Worm (Caenorhabditis elegans) whole organism, L4/young adult: ENCODE measurements around the gene mdt-1.2.

ENCODE experiments used
- dao-5 ChIP-seq: sonication (generic microtip); optimal IDR thresholded peaks from 2 replicates; lab custom pipeline; 2016; ENCODE audit warnings: missing genotype, missing genetic modification characterization, moderate library complexity, missing compliant biosample characterization
- him-1 ChIP-seq: sonication (generic microtip); optimal IDR thresholded peaks from 2 replicates; lab custom pipeline; 2016; ENCODE audit warnings: missing genotype, missing genetic modification reagents, missing genetic modification characterization, missing compliant biosample characterization

ce11 chrX:17185696-17186430 is 34.5 kb downstream of the mdt-1.2 start, which contains the start of gene sid-3:
- TF ChIP-seq him-1: no peak
- TF ChIP-seq dao-5 (tag; lab: Kevin White, UChicago): no peak
